Fruit fly (Drosophila melanogaster): ENCODE measurements around the gene CG5885.

Gene CG5885

dm6 chr2L:9943521-9943920 lies 25.4 kb upstream of the CG5885 start (continued):
- TF ChIP-seq CG4404 (GFP tag; IDR thresholded peaks at IDR 0.05), result no peak
- TF ChIP-seq YL-1 (GFP tag; optimal IDR thresholded peaks at IDR 0.05), result no peak
- TF ChIP-seq CG4854 (GFP tag; optimal IDR thresholded peaks at IDR 0.05), result no peak
- no peak for TF ChIP-seq CHES-1-like (GFP tag; optimal IDR thresholded peaks at IDR 0.05)
- no peak for TF ChIP-seq Kr (GFP tag; optimal IDR thresholded peaks at IDR 0.05)
- TF ChIP-seq mirr (GFP tag; optimal IDR thresholded peaks at IDR 0.05), result peak; percentile 99
- no peak for TF ChIP-seq CG31224 (GFP tag; IDR thresholded peaks at IDR 0.05)
- TF ChIP-seq CG11560 (tag; IDR thresholded peaks at IDR 0.05), result no peak

- peak; percentile 22 for TF ChIP-seq NC2β (GFP tag; optimal IDR thresholded peaks at IDR 0.05)
- TF ChIP-seq cg (GFP tag; optimal IDR thresholded peaks at IDR 0.05), result no peak
- no peak for TF ChIP-seq CG12104 (GFP tag; optimal IDR thresholded peaks at IDR 0.05)
- no peak for TF ChIP-seq CG6689 (GFP tag; IDR thresholded peaks at IDR 0.05)
- TF ChIP-seq B-H2 (GFP tag; optimal IDR thresholded peaks at IDR 0.05), result peak; percentile 81
- TF ChIP-seq bcd (GFP tag; optimal IDR thresholded peaks at IDR 0.05), result peak; percentile 30
- no peak for TF ChIP-seq corto (GFP tag; optimal IDR thresholded peaks at IDR 0.05)
- TF ChIP-seq nmo (GFP tag; optimal IDR thresholded peaks at IDR 0.05), result peak; percentile 20
- TF ChIP-seq CG6175 (GFP tag; IDR thresholded peaks at IDR 0.05), result no peak
- no peak for TF ChIP-seq h (optimal IDR thresholded peaks at IDR 0.05)
- TF ChIP-seq Sry-δ (GFP tag; optimal IDR thresholded peaks at IDR 0.05), result peak; percentile 30
- TF ChIP-seq lov (optimal IDR thresholded peaks at IDR 0.05), result no peak
- peak; percentile 72; the same call in 1 of the 3 replicates for TF ChIP-seq lov (GFP tag; IDR thresholded peaks at IDR 0.05)
- TF ChIP-seq CG13123 (GFP tag; optimal IDR thresholded peaks at IDR 0.05), result no peak
- no peak for TF ChIP-seq tap (tag; optimal IDR thresholded peaks at IDR 0.05)
- no peak for TF ChIP-seq dan (GFP tag; IDR thresholded peaks at IDR 0.05)
- TF ChIP-seq jumu (GFP tag; optimal IDR thresholded peaks at IDR 0.05), result peak; percentile 8
- no peak for TF ChIP-seq Dll (GFP tag; IDR thresholded peaks at IDR 0.05; ENCODE audit: partially characterized antibody)
- TF ChIP-seq CG8281 (tag; optimal IDR thresholded peaks at IDR 0.05), result no peak
- peak; percentile 49 for TF ChIP-seq da (GFP tag; optimal IDR thresholded peaks at IDR 0.05)
- peak; percentile 64 for TF ChIP-seq lab (GFP tag; optimal IDR thresholded peaks at IDR 0.05)
- no peak for TF ChIP-seq pros (GFP tag; optimal IDR thresholded peaks at IDR 0.05)
- no peak for TF ChIP-seq usp (GFP tag; optimal IDR thresholded peaks at IDR 0.05)
- TF ChIP-seq CG3407 (GFP tag; optimal IDR thresholded peaks at IDR 0.05), result no peak
- no peak for TF ChIP-seq CG10147 (GFP tag; optimal IDR thresholded peaks at IDR 0.05)
- TF ChIP-seq Antp (GFP tag; optimal IDR thresholded peaks at IDR 0.05), result peak; percentile 33
- peak; percentile 61 for TF ChIP-seq Elba2 (GFP tag; optimal IDR thresholded peaks at IDR 0.05)
- peak; percentile 17 for TF ChIP-seq Dp (GFP tag; optimal IDR thresholded peaks at IDR 0.05)
- TF ChIP-seq Dip3 (GFP tag; optimal IDR thresholded peaks at IDR 0.05), result peak; percentile 42
- peak; percentile 74 for TF ChIP-seq CG11456 (GFP tag; IDR thresholded peaks at IDR 0.05)
- peak; percentile 67 for TF ChIP-seq HLH54F (GFP tag; optimal IDR thresholded peaks at IDR 0.05)
- peak; percentile 76 for TF ChIP-seq shn (GFP tag; optimal IDR thresholded peaks at IDR 0.05)
- peak; percentile 28 for TF ChIP-seq CG8089 (GFP tag; optimal IDR thresholded peaks at IDR 0.05)
- no peak for TF ChIP-seq Oaz (GFP tag; IDR thresholded peaks at IDR 0.05)
- TF ChIP-seq Mad (GFP tag; optimal IDR thresholded peaks at IDR 0.05), result peak; percentile 14
- peak; percentile 93 for TF ChIP-seq Sry-β (GFP tag; optimal IDR thresholded peaks at IDR 0.05)
- peak; percentile 93 for TF ChIP-seq MBD-R2 (GFP tag; IDR thresholded peaks at IDR 0.05)
- peak; percentile 85; the same call in 2 of the 3 replicates for TF ChIP-seq CG34422 (GFP tag; IDR thresholded peaks at IDR 0.05)
- peak; percentile 27 for TF ChIP-seq Side (GFP tag; optimal IDR thresholded peaks at IDR 0.05)
- TF ChIP-seq vvl (GFP tag; IDR thresholded peaks at IDR 0.05), result peak; percentile 63; the same call in 1 of the 2 replicates
- peak; percentile 19 for TF ChIP-seq zf30C (GFP tag; optimal IDR thresholded peaks at IDR 0.05)
- TF ChIP-seq kni (GFP tag; optimal IDR thresholded peaks at IDR 0.05), result peak; percentile 32
- peak; percentile 43 for TF ChIP-seq vfl (GFP tag; optimal IDR thresholded peaks at IDR 0.05)
These were observed 20.6 kb upstream of the CG5885 start, which contains the start of the genes Datp and CG4619 for dm6 chr2L:9938631-9939256. Gene Datp, minus strand, starts transcription at chr2L:9938790. Gene CG4619, plus strand, starts transcription at chr2L:9938863.
